Fruit fly (Drosophila melanogaster) Kc167 (cell line): ENCODE data around the gene CG33127.

Experiments
- Myc ChIP-seq: fragments of >200 bp; optimal IDR thresholded peaks from 2 replicates; lab custom pipeline; 2017; ENCODE audit warnings: missing external identifiers
- Sin3A ChIP-seq: fragments of >200 bp; optimal IDR thresholded peaks from 2 replicates; lab custom pipeline; 2018; ENCODE audit warnings: missing external identifiers
- h ChIP-seq: fragments of >200 bp; optimal IDR thresholded peaks from 3 replicates; lab custom pipeline; 2018; ENCODE audit warnings: missing external identifiers
- insv ChIP-seq: fragments of >200 bp; optimal IDR thresholded peaks from 3 replicates; lab custom pipeline; 2018; ENCODE audit warnings: missing external identifiers
- psq ChIP-seq: fragments of >200 bp; optimal IDR thresholded peaks from 2 replicates; lab custom pipeline; 2017; ENCODE audit warnings: missing external identifiers
- ttk ChIP-seq: sonication (Bioruptor generic); optimal IDR thresholded peaks from 2 replicates; lab custom pipeline; 2017; ENCODE audit warnings: missing external identifiers

dm6 chr2L:368398-369008 lies 46.6 kb downstream of the CG33127 start:
- TF ChIP-seq ttk (lab: Kevin White, UChicago) (no peak), psq (lab: Kevin White, UChicago) (no peak), h (lab: Kevin White, UChicago) (no peak), Sin3A (no peak), insv (lab: Kevin White, UChicago) (no peak), Myc (no peak)
